Worm (Caenorhabditis elegans): Measurements from ENCODE around the gene C49H3.16.

- TF ChIP-seq R02D3.7 (tag; optimal IDR thresholded peaks at IDR 0.05): no peak
- no peak for TF ChIP-seq nhr-6 (tag; optimal IDR thresholded peaks at IDR 0.05)
- no peak for TF ChIP-seq ztf-11 (tag; optimal IDR thresholded peaks at IDR 0.05)
- TF ChIP-seq ZK546.5 (tag; optimal IDR thresholded peaks at IDR 0.05): no peak
- no peak for TF ChIP-seq mab-5 (tag; optimal IDR thresholded peaks at IDR 0.05)
- TF ChIP-seq ceh-82 (tag; optimal IDR thresholded peaks at IDR 0.05): no peak
- TF ChIP-seq skn-1 (tag; optimal IDR thresholded peaks at IDR 0.05): no peak
- no peak for TF ChIP-seq fos-1 (tag; optimal IDR thresholded peaks at IDR 0.05)
- TF ChIP-seq elt-3 (tag; optimal IDR thresholded peaks at IDR 0.05): no peak
- TF ChIP-seq nhr-77 (tag; optimal IDR thresholded peaks at IDR 0.05): no peak
- TF ChIP-seq ama-1 (optimal IDR thresholded peaks at IDR 0.05): peak; percentile 34
Observed at ce11 chrIV:7909455-7910141, 10.6 kb upstream of the C49H3.16 start.
